Fruit fly (Drosophila melanogaster): ENCODE measurements around the gene CG33928.
A peak's percentile ranks its signal among the peaks of the same experiment; 100 is the strongest.

Gene CG33928

DNA sequence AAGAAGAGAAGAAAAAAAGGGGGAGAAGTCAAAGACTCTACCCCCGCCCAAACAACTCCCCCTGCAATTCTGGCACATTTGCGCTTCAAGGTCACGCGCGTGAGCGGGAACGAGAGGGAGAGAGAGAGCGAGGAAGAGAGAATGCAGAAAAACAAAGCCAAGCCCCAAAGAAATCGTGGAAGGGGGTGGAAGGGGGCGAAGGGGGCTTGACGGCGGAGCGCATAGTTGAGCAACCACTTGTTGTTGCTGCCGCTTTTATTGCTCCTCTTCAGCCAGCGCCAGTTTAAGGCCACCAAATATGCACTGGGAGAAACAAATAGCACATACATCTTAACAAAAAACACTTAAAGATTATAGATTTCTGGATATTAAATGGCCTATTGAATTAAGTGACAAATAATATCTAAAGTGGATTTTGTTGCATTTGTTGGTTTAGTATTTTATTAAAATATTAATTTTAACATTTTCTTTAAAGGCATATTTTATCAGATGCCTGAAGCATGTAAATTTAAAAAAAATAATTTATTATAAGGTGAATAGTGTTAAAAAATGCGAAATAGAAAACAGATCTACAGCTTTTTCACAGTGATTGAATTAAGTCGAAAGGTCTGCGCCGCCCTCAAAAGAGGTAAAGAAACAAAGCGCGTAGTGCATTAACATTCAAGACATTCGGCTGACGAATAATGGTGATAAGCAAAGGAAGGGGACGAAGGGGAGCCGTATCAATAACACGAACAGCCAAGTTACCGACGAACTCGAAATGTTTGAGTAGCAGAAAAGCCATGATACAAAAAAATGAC lies 6.4 kb downstream of the CG33928 start (continued):
- TF ChIP-seq Ssrp (tag; optimal IDR thresholded peaks at IDR 0.05) (peak; percentile 69), br (optimal IDR thresholded peaks at IDR 0.05) (no peak), wdn (GFP tag; IDR thresholded peaks at IDR 0.05) (peak; percentile 80), danr (GFP tag; IDR thresholded peaks at IDR 0.05) (peak; percentile 93), croc (GFP tag; conservative IDR thresholded peaks at IDR 0.05) (peak; percentile 93), NC2α (GFP tag; optimal IDR thresholded peaks at IDR 0.05) (no peak), Nf-YA (GFP tag; IDR thresholded peaks at IDR 0.05) (peak; percentile 89), seq (GFP tag; IDR thresholded peaks at IDR 0.05) (peak; percentile 90), zfh1 (GFP tag; IDR thresholded peaks at IDR 0.05) (peak; percentile 54; the same call in 2 of the 3 replicates), CG15601 (tag; optimal IDR thresholded peaks at IDR 0.05) (peak; percentile 46), Usf (GFP tag; optimal IDR thresholded peaks at IDR 0.05) (peak; percentile 67), stwl (tag; optimal IDR thresholded peaks at IDR 0.05) (peak; percentile 19), mam (GFP tag; optimal IDR thresholded peaks at IDR 0.05) (peak; percentile 56), insv (GFP tag; optimal IDR thresholded peaks at IDR 0.05) (peak in 1 of 2 experiments; percentile 3), CG14050 (GFP tag; IDR thresholded peaks at IDR 0.05) (peak; percentile 80), maf-S (GFP tag; optimal IDR thresholded peaks at IDR 0.05) (peak; percentile 25), gfzf (GFP tag; optimal IDR thresholded peaks at IDR 0.05) (no peak), ro (GFP tag; IDR thresholded peaks at IDR 0.05) (peak; percentile 48), CG9437 (GFP tag; optimal IDR thresholded peaks at IDR 0.05) (peak; percentile 96), run (tag; optimal IDR thresholded peaks at IDR 0.05) (peak; percentile 75), Rfx (GFP tag; IDR thresholded peaks at IDR 0.05) (peak; percentile 58; the same call in 1 of the 2 replicates), cwo (GFP tag; optimal IDR thresholded peaks at IDR 0.05) (peak; percentile 94), salm (tag; optimal IDR thresholded peaks at IDR 0.05) (peak; percentile 98), CG7839 (tag; optimal IDR thresholded peaks at IDR 0.05) (peak; percentile 94), dm (GFP tag; optimal IDR thresholded peaks at IDR 0.05) (no peak), Dek (tag; optimal IDR thresholded peaks at IDR 0.05) (peak; percentile 95), zfh2 (GFP tag; optimal IDR thresholded peaks at IDR 0.05) (peak; percentile 31), trem (tag; optimal IDR thresholded peaks at IDR 0.05) (peak; percentile 94), CG11093 (GFP tag; IDR thresholded peaks at IDR 0.05) (peak; percentile 92), CG11398 (GFP tag; optimal IDR thresholded peaks at IDR 0.05) (peak; percentile 73), twi (tag; optimal IDR thresholded peaks at IDR 0.05) (peak; percentile 73), Hr39 (optimal IDR thresholded peaks at IDR 0.05) (no peak), ash1 (GFP tag; optimal IDR thresholded peaks at IDR 0.05) (no peak), D19A (tag; optimal IDR thresholded peaks at IDR 0.05) (peak; percentile 81), h (optimal IDR thresholded peaks at IDR 0.05) (no peak), CG13624 (GFP tag; optimal IDR thresholded peaks at IDR 0.05) (no peak), unpg (GFP tag; optimal IDR thresholded peaks at IDR 0.05) (peak; percentile 98), Atf3 (GFP tag; optimal IDR thresholded peaks at IDR 0.05) (peak; percentile 50), bsh (GFP tag; optimal IDR thresholded peaks at IDR 0.05) (peak; percentile 73 to 97), tna (GFP tag; IDR thresholded peaks at IDR 0.05; ENCODE audit: partially characterized antibody) (no peak), ttk (GFP tag; IDR thresholded peaks at IDR 0.05) (peak; percentile 95), tll (GFP tag; optimal IDR thresholded peaks at IDR 0.05) (no peak), cg (GFP tag; optimal IDR thresholded peaks at IDR 0.05) (no peak), Asciz (GFP tag; optimal IDR thresholded peaks at IDR 0.05) (peak; percentile 98), NC2β (GFP tag; optimal IDR thresholded peaks at IDR 0.05) (peak; percentile 34), yki (optimal IDR thresholded peaks at IDR 0.05) (no peak), CG7745 (tag; optimal IDR thresholded peaks at IDR 0.05) (no peak), CG11085 (GFP tag; IDR thresholded peaks at IDR 0.05) (peak; percentile 82), exex (tag; optimal IDR thresholded peaks at IDR 0.05) (peak; percentile 78), CG18262 (tag; optimal IDR thresholded peaks at IDR 0.05) (peak; percentile 99)
